Worm (Caenorhabditis elegans): Measurements from ENCODE around the gene ptr-22.

ptr-22 gene

ce11 chrV:18873833-18874232 lies 57.3 kb downstream of the ptr-22 start, which contains the start of gene ceh-51:
Gene ceh-51, plus strand, starts transcription at chrV:18874133.
- TF ChIP-seq D1046.2 (GFP tag; IDR thresholded peaks at IDR 0.05) (no peak), ceh-32 (tag; optimal IDR thresholded peaks at IDR 0.05; ENCODE audit: poor library complexity) (no peak), dve-1 (tag; optimal IDR thresholded peaks at IDR 0.05; ENCODE audit: insufficient read depth) (no peak), ZK337.2 (GFP tag; IDR thresholded peaks at IDR 0.05) (no peak), Y5F2A.4 (GFP tag; optimal IDR thresholded peaks at IDR 0.05) (no peak), lin-39 (tag; optimal IDR thresholded peaks at IDR 0.05) (no peak), cey-2 (tag; optimal IDR thresholded peaks at IDR 0.05; ENCODE audit: borderline replicate concordance, insufficient read depth) (no peak), lim-7 (GFP tag; IDR thresholded peaks at IDR 0.05) (no peak), nhr-76 (tag; optimal IDR thresholded peaks at IDR 0.05) (no peak)

DNA sequence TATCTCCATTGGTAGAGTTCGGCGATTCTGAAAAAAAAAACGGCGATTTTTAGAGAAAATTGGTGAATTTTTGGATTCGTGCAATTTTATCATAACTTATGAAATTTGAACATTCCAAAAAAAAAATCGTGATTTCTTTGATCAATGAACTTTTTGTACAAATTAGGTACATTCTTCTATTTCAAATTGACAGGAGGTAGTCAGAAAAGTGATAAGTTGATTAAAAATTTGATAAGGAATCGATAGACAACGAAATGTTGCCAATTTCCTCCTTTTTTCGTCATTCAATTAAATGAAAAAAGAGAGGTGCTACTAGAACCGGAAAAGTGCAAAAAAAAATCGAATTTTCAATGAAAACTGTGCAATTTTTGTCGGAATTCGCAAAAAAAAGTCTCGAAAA lies 60.2 kb downstream of the ptr-22 start:
- no peak for TF ChIP-seq jun-1 (tag; optimal IDR thresholded peaks at IDR 0.05)
- TF ChIP-seq skn-1 (tag; optimal IDR thresholded peaks at IDR 0.05), result no peak
- no peak for TF ChIP-seq gei-8 (GFP tag; optimal IDR thresholded peaks at IDR 0.05)
- TF ChIP-seq php-3 (GFP tag; IDR thresholded peaks at IDR 0.05), result no peak
- no peak for TF ChIP-seq fos-1 (tag; optimal IDR thresholded peaks at IDR 0.05)
- no peak for TF ChIP-seq zip-11 (GFP tag; IDR thresholded peaks at IDR 0.05)
- peak; percentile 92 for TF ChIP-seq pqm-1 (tag; optimal IDR thresholded peaks at IDR 0.05)
- no peak for TF ChIP-seq ama-1 (optimal IDR thresholded peaks at IDR 0.05)
- TF ChIP-seq lin-1 (GFP tag; IDR thresholded peaks at IDR 0.05), result no peak
- no peak for TF ChIP-seq dmd-8 (GFP tag; IDR thresholded peaks at IDR 0.05)
- TF ChIP-seq nhr-28 (tag; optimal IDR thresholded peaks at IDR 0.05), result peak; percentile 68
- TF ChIP-seq set-16 (GFP tag; IDR thresholded peaks at IDR 0.05), result no peak
- TF ChIP-seq ZK546.5 (tag; optimal IDR thresholded peaks at IDR 0.05), result no peak
- no peak for TF ChIP-seq nhr-11 (tag; optimal IDR thresholded peaks at IDR 0.05)
- TF ChIP-seq dmd-6 (GFP tag; IDR thresholded peaks at IDR 0.05), result peak; percentile 84
- TF ChIP-seq spr-3 (GFP tag; optimal IDR thresholded peaks at IDR 0.05), result no peak
- peak; percentile 69 for TF ChIP-seq dve-1 (tag; optimal IDR thresholded peaks at IDR 0.05; ENCODE audit: insufficient read depth)
- peak; percentile 20 for TF ChIP-seq nhr-48 (tag; optimal IDR thresholded peaks at IDR 0.05)
- no peak for TF ChIP-seq pha-4 (GFP tag; IDR thresholded peaks at IDR 0.05)
- TF ChIP-seq pha-4 (tag; optimal IDR thresholded peaks at IDR 0.05), result no peak
- TF ChIP-seq zfp-2 (tag; optimal IDR thresholded peaks at IDR 0.05), result no peak
- no peak for TF ChIP-seq nhr-237 (tag; optimal IDR thresholded peaks at IDR 0.05)
- no peak for TF ChIP-seq lin-29 (GFP tag; IDR thresholded peaks at IDR 0.05)
- TF ChIP-seq nhr-102 (tag; optimal IDR thresholded peaks at IDR 0.05), result no peak
- no peak for TF ChIP-seq D1046.2 (GFP tag; IDR thresholded peaks at IDR 0.05)
- TF ChIP-seq F49E8.2 (tag; optimal IDR thresholded peaks at IDR 0.05; ENCODE audit: borderline replicate concordance), result no peak
- TF ChIP-seq lin-13 (GFP tag; optimal IDR thresholded peaks at IDR 0.05), result no peak
- peak; percentile 20 for TF ChIP-seq aha-1 (tag)
- no peak for TF ChIP-seq F10B5.3 (tag; optimal IDR thresholded peaks at IDR 0.05)
- no peak for TF ChIP-seq mep-1 (tag; optimal IDR thresholded peaks at IDR 0.05)
- no peak for TF ChIP-seq mxl-2 (GFP tag; conservative IDR thresholded peaks at IDR 0.05)
- peak; percentile 6 for TF ChIP-seq hlh-11 (tag; optimal IDR thresholded peaks at IDR 0.05)
- peak; percentile 58 for TF ChIP-seq nhr-77 (tag; optimal IDR thresholded peaks at IDR 0.05)
